Worm (Caenorhabditis elegans): Measurements from ENCODE around the gene sop-2.

- TF ChIP-seq dao-5 (tag; optimal IDR thresholded peaks at IDR 0.05) (no peak), W03F9.2 (tag; optimal IDR thresholded peaks at IDR 0.05) (no peak)
These were observed 4.0 kb downstream of the sop-2 start for ce11 chrII:12343710-12344109.
